Fruit fly (Drosophila melanogaster): ENCODE results near the gene CG13875.

The CG13875 gene

DNA sequence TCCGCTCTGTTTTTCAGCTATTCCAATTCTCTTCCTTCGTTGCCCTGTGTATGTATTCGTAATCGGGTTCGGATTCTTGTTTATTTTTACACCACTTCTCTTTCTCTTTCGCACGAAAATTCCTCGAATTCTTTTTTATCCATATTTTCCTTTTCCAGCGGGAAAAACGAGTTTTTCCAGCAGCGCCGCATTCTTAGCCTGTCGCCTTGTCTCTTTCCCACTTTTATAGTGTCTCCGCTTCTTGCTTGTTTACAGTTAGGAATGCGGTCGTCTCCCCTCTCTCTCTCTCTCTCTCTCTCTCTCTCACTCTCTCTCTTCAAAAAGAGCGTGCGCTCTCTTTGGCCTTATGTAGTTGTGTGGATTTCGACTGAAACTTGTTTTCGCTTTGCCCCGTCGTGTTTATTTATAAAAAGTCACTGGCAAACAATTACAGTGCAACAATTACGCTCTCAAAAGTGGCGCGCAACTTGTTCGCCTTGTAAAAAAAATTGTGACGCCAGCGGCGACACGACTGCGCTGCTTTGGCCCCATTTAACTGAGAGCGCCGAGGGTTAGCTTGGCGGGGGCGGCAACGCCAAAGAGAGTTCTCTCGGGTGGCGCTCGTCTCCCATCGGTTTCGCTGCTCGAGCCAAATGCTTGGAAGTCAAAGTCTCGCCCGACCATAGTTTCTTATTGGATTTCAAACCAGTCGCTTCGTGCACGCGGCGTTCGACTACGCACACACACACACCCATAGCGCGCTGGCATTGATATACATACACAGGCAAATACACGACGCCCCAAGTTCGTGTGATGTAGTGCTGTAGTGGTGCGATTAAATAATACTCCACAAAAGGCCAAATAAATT is 48.3 kb upstream of the CG13875 start (continued):
- TF ChIP-seq CG6689 (GFP tag; IDR thresholded peaks at IDR 0.05) (0 out of 2 replicates have a peak, but pooled peaks have one; percentile 7), nerfin-1 (tag; optimal IDR thresholded peaks at IDR 0.05) (peak; percentile 93), ci (GFP tag; IDR thresholded peaks at IDR 0.05) (peak; percentile 66), Taf1 (GFP tag; IDR thresholded peaks at IDR 0.05) (no peak), prd (optimal IDR thresholded peaks at IDR 0.05) (no peak), prd (GFP tag; IDR thresholded peaks at IDR 0.05) (no peak), CG11456 (GFP tag; IDR thresholded peaks at IDR 0.05) (no peak), CG6765 (GFP tag; optimal IDR thresholded peaks at IDR 0.05) (peak; percentile 71), cg (GFP tag; optimal IDR thresholded peaks at IDR 0.05) (peak; percentile 83), Med (GFP tag) (peak; percentile 91), H15 (GFP tag; IDR thresholded peaks at IDR 0.05) (no peak), CG13624 (GFP tag; optimal IDR thresholded peaks at IDR 0.05) (peak; percentile 19), CG13424 (tag; optimal IDR thresholded peaks at IDR 0.05) (peak; percentile 31), CG4424 (GFP tag; optimal IDR thresholded peaks at IDR 0.05) (peak; percentile 14), HLH3B (GFP tag; IDR thresholded peaks at IDR 0.05) (peak; percentile 23; the same call in 1 of the 2 replicates), Hr78 (GFP tag; optimal IDR thresholded peaks at IDR 0.05) (peak in 1 of 2 experiments; percentile 15), dati (GFP tag; IDR thresholded peaks at IDR 0.05) (no peak), CG15269 (tag; optimal IDR thresholded peaks at IDR 0.05) (peak; percentile 33), Atf6 (GFP tag; IDR thresholded peaks at IDR 0.05) (peak; percentile 58), CG10267 (tag; optimal IDR thresholded peaks at IDR 0.05) (no peak), Hr3 (GFP tag; optimal IDR thresholded peaks at IDR 0.05) (peak; percentile 46), CG1792 (GFP tag; optimal IDR thresholded peaks at IDR 0.05) (peak; percentile 19), otp (GFP tag; IDR thresholded peaks at IDR 0.05) (no peak; the same call in 1 of the 3 replicates), CG12219 (GFP tag; optimal IDR thresholded peaks at IDR 0.05) (no peak), CG7963 (GFP tag; IDR thresholded peaks at IDR 0.05; ENCODE audit: partially characterized antibody) (peak; percentile 28; the same call in 1 of the 3 replicates), CG7987 (GFP tag; optimal IDR thresholded peaks at IDR 0.05) (no peak), insv (GFP tag; optimal IDR thresholded peaks at IDR 0.05) (peak; percentile 31 to 93), Side (GFP tag; optimal IDR thresholded peaks at IDR 0.05) (peak; percentile 23), CG8924 (tag; optimal IDR thresholded peaks at IDR 0.05) (peak; percentile 24), CG32767 (GFP tag; IDR thresholded peaks at IDR 0.05) (peak; percentile 62), pb (GFP tag; optimal IDR thresholded peaks at IDR 0.05) (peak; percentile 51), Sox100B (GFP tag; optimal IDR thresholded peaks at IDR 0.05) (peak; percentile 39), ash1 (GFP tag; optimal IDR thresholded peaks at IDR 0.05) (peak; percentile 59), scrt (GFP tag; optimal IDR thresholded peaks at IDR 0.05) (peak; percentile 44), CG11398 (GFP tag; optimal IDR thresholded peaks at IDR 0.05) (no peak), crol (GFP tag; IDR thresholded peaks at IDR 0.05) (peak; percentile 82), her (GFP tag; optimal IDR thresholded peaks at IDR 0.05) (peak; percentile 14), CG34224 (GFP tag; IDR thresholded peaks at IDR 0.05; ENCODE audit: partially characterized antibody) (peak; percentile 49; the same call in 2 of the 3 replicates), Scr (GFP tag; IDR thresholded peaks at IDR 0.05; ENCODE audit: partially characterized antibody) (peak; percentile 42; the same call in 1 of the 2 replicates), cato (GFP tag; optimal IDR thresholded peaks at IDR 0.05; ENCODE audit: borderline replicate concordance) (no peak), Opbp (GFP tag; IDR thresholded peaks at IDR 0.05; ENCODE audit: partially characterized antibody) (peak; percentile 61; the same call in 2 of the 3 replicates), gsb-n (tag; optimal IDR thresholded peaks at IDR 0.05) (peak; percentile 17), danr (GFP tag; IDR thresholded peaks at IDR 0.05) (no peak), Meics (GFP tag; optimal IDR thresholded peaks at IDR 0.05) (peak; percentile 40), nom (GFP tag; optimal IDR thresholded peaks at IDR 0.05) (peak; percentile 86), Xrp1 (GFP tag; IDR thresholded peaks at IDR 0.05) (peak; percentile 5; the same call in 1 of the 2 replicates), CG9932 (GFP tag; IDR thresholded peaks at IDR 0.05) (peak; percentile 45), CG1647 (GFP tag; optimal IDR thresholded peaks at IDR 0.05) (peak; percentile 22)

Data from whole organism, embryonic.